Worm (Caenorhabditis elegans) whole organism, L2 larva: ENCODE results near the gene col-168.

ENCODE experiments used
- R02D3.7 ChIP-seq: fragments of 150-350 bp; optimal IDR thresholded peaks from 2 replicates; lab custom pipeline; 2014; ENCODE audit warnings: missing biosample characterization, missing genetic modification characterization
- aly-2 ChIP-seq: fragments of 150-350 bp; optimal IDR thresholded peaks from 2 replicates; lab custom pipeline; 2014; ENCODE audit warnings: missing biosample characterization, missing genetic modification characterization
- ceh-82 ChIP-seq: fragments of 150-350 bp; optimal IDR thresholded peaks from 2 replicates; lab custom pipeline; 2014; ENCODE audit warnings: missing biosample characterization, missing genetic modification characterization
- egl-27 ChIP-seq: sonication (generic microtip); optimal IDR thresholded peaks from 3 replicates; lab custom pipeline; 2017; ENCODE audit warnings: missing biosample characterization, missing genetic modification reagents, missing genetic modification characterization
- lin-13 ChIP-seq: fragments of 150-350 bp; optimal IDR thresholded peaks from 2 replicates; lab custom pipeline; 2014; ENCODE audit warnings: missing biosample characterization, missing genetic modification reagents, missing genetic modification characterization
- lsy-2 ChIP-seq, 2 experiments: fragments of 150-350 bp in 1 of 2; sonication (generic microtip) in 1 of 2; optimal IDR thresholded peaks; 2 replicates each; lab custom pipeline; 2014 to 2017; ENCODE audit warnings: missing biosample characterization in 2 of 2, missing genetic modification characterization in 2 of 2
- mdl-1 ChIP-seq, 2 experiments: fragments of 150-350 bp in 1 of 2; sonication (generic microtip) in 1 of 2; optimal IDR thresholded peaks; 2 replicates each; lab custom pipeline; 2017; ENCODE audit warnings: missing biosample characterization in 2 of 2, missing genetic modification characterization in 2 of 2
- nhr-11 ChIP-seq: fragments of 150-350 bp; optimal IDR thresholded peaks from 2 replicates; lab custom pipeline; 2014; ENCODE audit warnings: missing biosample characterization, missing genetic modification characterization
- nhr-237 ChIP-seq: fragments of 150-350 bp; optimal IDR thresholded peaks from 2 replicates; lab custom pipeline; 2014; ENCODE audit warnings: missing biosample characterization, missing genetic modification characterization
- nhr-25 ChIP-seq: fragments of 150-350 bp; sonication (generic microtip); optimal IDR thresholded peaks from 3 replicates; lab custom pipeline; 2014; ENCODE audit warnings: missing biosample characterization, missing genetic modification characterization
- zag-1 ChIP-seq: fragments of 150-350 bp; optimal IDR thresholded peaks from 2 replicates; lab custom pipeline; 2014; ENCODE audit warnings: missing biosample characterization, missing genetic modification characterization
- ztf-11 ChIP-seq: sonication (generic microtip); optimal IDR thresholded peaks from 2 replicates; lab custom pipeline; 2017; ENCODE audit warnings: missing biosample characterization, missing genetic modification characterization

ce11 chrX:6326088-6326487, at the start of gene col-168:
- TF ChIP-seq mdl-1 (tag; optimal IDR thresholded peaks at IDR 0.05; lab: Kevin White, UChicago) (no peak), ztf-11 (tag; lab: Kevin White, UChicago) (no peak), aly-2 (tag; lab: Kevin White, UChicago) (no peak), lsy-2 (tag; optimal IDR thresholded peaks at IDR 0.05; lab: Kevin White, UChicago) (no peak), lin-13 (GFP tag; lab: Kevin White, UChicago) (no peak), nhr-11 (tag; lab: Kevin White, UChicago) (no peak), nhr-25 (tag; lab: Kevin White, UChicago) (no peak), ceh-82 (no peak), R02D3.7 (no peak), nhr-237 (no peak), zag-1 (tag; lab: Kevin White, UChicago) (no peak), egl-27 (tag; lab: Kevin White, UChicago) (no peak)
